Fruit fly (Drosophila melanogaster): ENCODE measurements around the gene exex.

Gene exex

DNA sequence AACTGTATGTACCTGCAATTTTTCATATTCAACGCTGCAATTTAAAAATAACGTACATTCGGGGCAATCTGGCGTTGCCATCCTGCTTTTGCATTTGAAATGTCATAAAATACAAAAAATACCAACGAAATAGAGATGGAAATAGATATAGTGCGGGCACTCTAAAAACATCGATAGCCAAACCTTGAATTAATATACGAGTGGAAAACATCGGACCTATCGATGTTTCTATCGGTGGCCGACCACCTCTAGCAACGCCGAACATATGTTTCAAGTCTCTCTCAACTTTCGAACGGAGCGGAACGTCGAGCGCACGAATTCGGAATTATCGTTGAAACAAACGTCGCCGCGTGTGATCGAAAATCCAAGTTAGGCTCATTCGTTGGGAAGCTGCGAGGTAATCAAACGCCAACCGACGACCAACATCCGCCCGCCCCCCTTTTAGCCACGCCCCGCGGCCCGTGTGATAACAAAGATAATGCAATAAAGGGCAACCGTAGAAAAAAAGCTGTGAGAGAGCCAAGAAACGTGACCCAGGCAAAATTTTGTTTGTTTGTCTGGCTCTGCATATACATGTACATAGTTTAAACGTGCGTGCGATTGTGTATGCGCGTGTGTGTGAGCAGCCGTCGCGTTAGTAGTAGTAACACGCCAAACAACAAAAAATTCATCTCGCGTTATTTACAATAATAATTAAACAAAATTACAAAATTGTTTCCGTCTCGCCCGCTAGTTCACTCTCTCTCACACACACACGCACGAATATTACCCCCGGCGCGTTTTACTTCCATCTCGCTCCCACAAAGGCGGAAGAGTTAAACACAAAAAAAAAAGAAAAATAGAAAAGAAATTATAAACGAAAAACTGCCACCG, 31.0 kb downstream of the exex start, which contains the start of gene nmo (continued):
- TF ChIP-seq Jarid2 (GFP tag; optimal IDR thresholded peaks at IDR 0.05) (peak; percentile 98), CG2199 (GFP tag; IDR thresholded peaks at IDR 0.05) (no peak), dati (GFP tag; IDR thresholded peaks at IDR 0.05) (no peak), hbn (GFP tag; IDR thresholded peaks at IDR 0.05; ENCODE audit: partially characterized antibody) (no peak), CG32767 (GFP tag; IDR thresholded peaks at IDR 0.05) (no peak), CTCF (GFP tag; optimal IDR thresholded peaks at IDR 0.05) (no peak), ttk (GFP tag; IDR thresholded peaks at IDR 0.05) (no peak), az2 (GFP tag; optimal IDR thresholded peaks at IDR 0.05) (no peak), Mrtf (GFP tag; IDR thresholded peaks at IDR 0.05) (no peak), CG3838 (GFP tag; optimal IDR thresholded peaks at IDR 0.05) (no peak), CG9437 (GFP tag; optimal IDR thresholded peaks at IDR 0.05) (no peak), ftz-f1 (GFP tag; optimal IDR thresholded peaks at IDR 0.05) (peak; percentile 86), grau (tag; optimal IDR thresholded peaks at IDR 0.05) (no peak), Fer1 (GFP tag; optimal IDR thresholded peaks at IDR 0.05) (peak; percentile 62), CG3995 (GFP tag; optimal IDR thresholded peaks at IDR 0.05) (peak; percentile 57), CG3163 (GFP tag; optimal IDR thresholded peaks at IDR 0.05) (no peak), shn (GFP tag; optimal IDR thresholded peaks at IDR 0.05) (no peak), Dad (GFP tag; optimal IDR thresholded peaks at IDR 0.05) (peak; percentile 61), Atf3 (GFP tag; optimal IDR thresholded peaks at IDR 0.05) (no peak), slp2 (GFP tag; optimal IDR thresholded peaks at IDR 0.05) (peak; percentile 8), CG7839 (tag; optimal IDR thresholded peaks at IDR 0.05) (peak; percentile 18), GATAe (GFP tag; conservative IDR thresholded peaks at IDR 0.05) (no peak), Lim3 (GFP tag; IDR thresholded peaks at IDR 0.05) (no peak), Side (GFP tag; optimal IDR thresholded peaks at IDR 0.05) (peak; percentile 23), sd (tag; optimal IDR thresholded peaks at IDR 0.05) (peak; percentile 25), CG10462 (GFP tag; optimal IDR thresholded peaks at IDR 0.05) (no peak), ato (GFP tag; IDR thresholded peaks at IDR 0.05; ENCODE audit: partially characterized antibody) (no peak), HmgZ (tag; optimal IDR thresholded peaks at IDR 0.05) (peak; percentile 20), psq (GFP tag; optimal IDR thresholded peaks at IDR 0.05) (no peak), CG14860 (GFP tag; IDR thresholded peaks at IDR 0.05; ENCODE audit: partially characterized antibody) (no peak), Rfx (GFP tag; IDR thresholded peaks at IDR 0.05) (no peak), CG8924 (tag; optimal IDR thresholded peaks at IDR 0.05) (peak; percentile 52), CG6654 (GFP tag; optimal IDR thresholded peaks at IDR 0.05) (no peak), pros (GFP tag; optimal IDR thresholded peaks at IDR 0.05) (peak; percentile 47), CG1832 (GFP tag; optimal IDR thresholded peaks at IDR 0.05) (peak; percentile 41), Sry-β (GFP tag; optimal IDR thresholded peaks at IDR 0.05) (no peak), CG9215 (GFP tag; IDR thresholded peaks at IDR 0.05) (no peak), MESR4 (GFP tag; optimal IDR thresholded peaks at IDR 0.05) (peak; percentile 29), CG6689 (GFP tag; IDR thresholded peaks at IDR 0.05) (no peak), insv (GFP tag; optimal IDR thresholded peaks at IDR 0.05) (no peak), Nf-YC (tag; optimal IDR thresholded peaks at IDR 0.05) (peak; percentile 42), yki (optimal IDR thresholded peaks at IDR 0.05) (no peak), Ssrp (tag; optimal IDR thresholded peaks at IDR 0.05) (no peak), Opbp (GFP tag; IDR thresholded peaks at IDR 0.05; ENCODE audit: partially characterized antibody) (no peak), Doc2 (GFP tag; IDR thresholded peaks at IDR 0.05) (no peak), chif (GFP tag; optimal IDR thresholded peaks at IDR 0.05) (no peak), YL-1 (GFP tag; optimal IDR thresholded peaks at IDR 0.05) (no peak), CG10431 (GFP tag; optimal IDR thresholded peaks at IDR 0.05) (no peak), sug (tag; optimal IDR thresholded peaks at IDR 0.05) (peak; percentile 72), CG16863 (GFP tag; optimal IDR thresholded peaks at IDR 0.05) (no peak), pum (GFP tag; optimal IDR thresholded peaks at IDR 0.05) (no peak)

All from whole organism, embryonic.